Fruit fly (Drosophila melanogaster): Measurements from ENCODE around the gene smog.

DNA sequence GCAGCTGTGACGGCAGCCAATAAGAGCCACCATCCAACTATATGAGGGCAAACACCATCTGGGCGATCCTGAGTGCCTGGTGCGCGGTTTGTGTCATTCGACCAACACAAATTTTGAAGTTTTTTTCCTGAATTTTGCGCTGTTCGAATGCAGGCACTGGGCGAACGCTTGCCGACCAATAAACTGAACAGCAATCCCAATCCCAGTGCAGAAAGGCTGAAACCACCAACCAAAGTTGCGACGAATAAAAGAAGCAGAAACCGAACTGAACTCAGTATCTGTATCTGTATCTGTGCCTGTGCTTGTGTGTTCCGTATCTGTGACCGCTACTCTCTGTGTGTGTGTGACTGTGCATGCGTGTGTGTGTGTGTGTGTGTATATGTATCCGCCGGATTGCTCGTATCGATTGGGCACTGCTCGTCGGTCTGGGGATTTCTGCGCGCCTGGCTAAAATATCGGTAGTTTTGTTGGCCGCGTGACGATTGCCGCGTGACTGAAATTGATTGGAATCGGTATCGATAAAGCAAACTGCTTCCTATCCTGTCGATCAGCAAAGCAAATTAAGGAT lies 41.1 kb upstream of the smog start:
- TF ChIP-seq dsx (GFP tag; optimal IDR thresholded peaks at IDR 0.05; ENCODE audit: poor library complexity, severe bottlenecking) (no peak), CG7368 (GFP tag; optimal IDR thresholded peaks at IDR 0.05) (no peak), dac (GFP tag; optimal IDR thresholded peaks at IDR 0.05) (no peak), CG3919 (GFP tag; optimal IDR thresholded peaks at IDR 0.05) (no peak), Hr39 (GFP tag; optimal IDR thresholded peaks at IDR 0.05) (no peak), CG8632 (GFP tag; optimal IDR thresholded peaks at IDR 0.05) (no peak), fd85E (GFP tag; optimal IDR thresholded peaks at IDR 0.05) (no peak), CG32006 (GFP tag; optimal IDR thresholded peaks at IDR 0.05) (no peak), lz (GFP tag; optimal IDR thresholded peaks at IDR 0.05) (no peak), CG6808 (GFP tag; optimal IDR thresholded peaks at IDR 0.05) (no peak), CG9139 (GFP tag; optimal IDR thresholded peaks at IDR 0.05) (no peak)

All from whole organism, prepupa.